Worm (Caenorhabditis elegans) whole organism, early embryonic: ENCODE measurements around the gene dyf-18.

ENCODE experiments used
- B0310.2 ChIP-seq: sonication (generic microtip); optimal IDR thresholded peaks from 2 replicates; lab custom pipeline; 2016; ENCODE audit warnings: mild to moderate bottlenecking, missing genetic modification characterization, missing compliant biosample characterization
- F13C5.2 ChIP-seq: sonication (generic microtip); optimal IDR thresholded peaks from 2 replicates; lab custom pipeline; 2017; ENCODE audit warnings: mild to moderate bottlenecking, missing genetic modification characterization, inconsistent platforms, missing compliant biosample characterization
- aly-1 ChIP-seq: sonication (generic microtip); optimal IDR thresholded peaks from 2 replicates; lab custom pipeline; 2016; ENCODE audit warnings: missing genetic modification characterization, missing compliant biosample characterization
- ama-1 ChIP-seq: fragments of 150-350 bp; optimal IDR thresholded peaks from 2 replicates; lab custom pipeline; 2014
- ceh-13 ChIP-seq: fragments of 200-800 bp; sonication (Bioruptor generic); optimal IDR thresholded peaks from 2 replicates; lab custom pipeline; 2018; ENCODE audit warnings: mild to moderate bottlenecking, missing genetic modification characterization, missing compliant biosample characterization
- ceh-36 ChIP-seq: sonication (generic microtip); optimal IDR thresholded peaks from 2 replicates; lab custom pipeline; 2016; ENCODE audit warnings: missing genetic modification characterization, inconsistent platforms, missing compliant biosample characterization
- ets-7 ChIP-seq: sonication (generic microtip); optimal IDR thresholded peaks from 2 replicates; lab custom pipeline; 2016; ENCODE audit warnings: missing genotype, missing genetic modification characterization, missing compliant biosample characterization
- flt-1 ChIP-seq: fragments of 200-800 bp; sonication (Bioruptor generic); IDR thresholded peaks from 2 replicates; pipeline ENCODE4 v1.3.6; 2022; ENCODE audit warnings: missing genetic modification characterization, missing compliant biosample characterization
- hmbx-1 ChIP-seq: sonication (generic microtip); optimal IDR thresholded peaks from 2 replicates; lab custom pipeline; 2016; ENCODE audit warnings: mild to moderate bottlenecking, missing genetic modification characterization, missing compliant biosample characterization
- hmg-4 ChIP-seq: fragments of 200-800 bp; sonication (Bioruptor generic); optimal IDR thresholded peaks from 2 replicates; lab custom pipeline; 2018; ENCODE audit warnings: mild to moderate bottlenecking, missing genetic modification characterization, missing compliant biosample characterization
- hnd-1 ChIP-seq: sonication (generic microtip); optimal IDR thresholded peaks from 2 replicates; lab custom pipeline; 2016; ENCODE audit warnings: missing genetic modification characterization, missing compliant biosample characterization
- pes-1 ChIP-seq: fragments of 200-800 bp; sonication (Bioruptor generic); IDR thresholded peaks from 2 replicates; pipeline ENCODE4 v1.3.6; 2022; ENCODE audit warnings: missing genetic modification reagents, missing genetic modification characterization, missing compliant biosample characterization
- scrt-1 ChIP-seq: fragments of 200-800 bp; sonication (Bioruptor generic); IDR thresholded peaks from 2 replicates; pipeline ENCODE4 v1.3.6; 2022; ENCODE audit warnings: missing genetic modification characterization, missing compliant biosample characterization
- sea-1 ChIP-seq: fragments of 200-800 bp; sonication (Bioruptor generic); conservative IDR thresholded peaks from 2 replicates; pipeline ENCODE4 v1.3.6; 2022; ENCODE audit warnings: missing genetic modification characterization, missing compliant biosample characterization
- tbx-11 ChIP-seq: fragments of 200-800 bp; sonication (Bioruptor generic); IDR thresholded peaks from 2 replicates; pipeline ENCODE4 v1.3.6; 2022; ENCODE audit warnings: missing genetic modification characterization, missing compliant biosample characterization
- tbx-37 ChIP-seq: fragments of 200-800 bp; sonication (Bioruptor generic); conservative IDR thresholded peaks from 2 replicates; pipeline ENCODE4 v1.3.6; 2022; ENCODE audit warnings: missing genetic modification reagents, missing genetic modification characterization, missing compliant biosample characterization
- tra-4 ChIP-seq: sonication (generic microtip); optimal IDR thresholded peaks from 2 replicates; lab custom pipeline; 2017; ENCODE audit warnings: missing genetic modification characterization, missing compliant biosample characterization

The dyf-18 gene

ce11 chrIV:11782846-11783245 lies 18.1 kb downstream of the dyf-18 start:
- no peak for TF ChIP-seq tbx-37 (GFP tag; lab: Robert Waterston, UW)

ce11 chrIV:11779028-11779427 lies 21.9 kb downstream of the dyf-18 start, which contains the start of gene lpr-2:
Gene lpr-2, plus strand, starts transcription at chrIV:11779216.
- TF ChIP-seq hnd-1 (tag; lab: Kevin White, UChicago) (no peak), sea-1 (GFP tag; lab: Robert Waterston, UW) (no peak), tbx-11 (GFP tag; lab: Robert Waterston, UW) (no peak), ama-1 (lab: Kevin White, UChicago) (no peak), tbx-37 (GFP tag; lab: Robert Waterston, UW) (no peak), tra-4 (no peak), F13C5.2 (tag; lab: Kevin White, UChicago) (no peak), ets-7 (tag; lab: Kevin White, UChicago) (no peak), ceh-13 (no peak), scrt-1 (GFP tag; lab: Robert Waterston, UW) (no peak), B0310.2 (no peak), aly-1 (tag; lab: Kevin White, UChicago) (no peak), hmbx-1 (tag; lab: Kevin White, UChicago) (no peak)

ce11 chrIV:11776968-11777467 lies 24.0 kb downstream of the dyf-18 start:
- TF ChIP-seq hnd-1 (tag; lab: Kevin White, UChicago), result no peak

ce11 chrIV:11773692-11774225 lies 27.2 kb downstream of the dyf-18 start, which contains the start of gene lips-5:
Gene lips-5, minus strand, starts transcription at chrIV:11773742.
- no peak for TF ChIP-seq scrt-1 (GFP tag; lab: Robert Waterston, UW)
- no peak for TF ChIP-seq pes-1 (GFP tag; lab: Robert Waterston, UW)
- no peak for TF ChIP-seq ceh-13
- TF ChIP-seq hmg-4 (GFP tag; lab: Kevin White, UChicago), result no peak
- TF ChIP-seq sea-1 (GFP tag; lab: Robert Waterston, UW), result no peak
- TF ChIP-seq hmbx-1 (tag; lab: Kevin White, UChicago), result no peak
- no peak for TF ChIP-seq F13C5.2 (tag; lab: Kevin White, UChicago)
- TF ChIP-seq tbx-11 (GFP tag; lab: Robert Waterston, UW), result no peak
- no peak for TF ChIP-seq flt-1 (GFP tag; lab: Robert Waterston, UW)
- TF ChIP-seq ama-1 (lab: Kevin White, UChicago), result no peak
- TF ChIP-seq aly-1 (tag; lab: Kevin White, UChicago), result no peak
- TF ChIP-seq tbx-37 (GFP tag; lab: Robert Waterston, UW), result no peak
- TF ChIP-seq tra-4, result no peak
- no peak for TF ChIP-seq ceh-36 (tag; lab: Kevin White, UChicago)

ce11 chrIV:11772119-11772518 lies 28.9 kb downstream of the dyf-18 start:
- TF ChIP-seq scrt-1 (GFP tag; lab: Robert Waterston, UW), result no peak
- TF ChIP-seq tbx-11 (GFP tag; lab: Robert Waterston, UW), result no peak
- no peak for TF ChIP-seq hmbx-1 (tag; lab: Kevin White, UChicago)
- no peak for TF ChIP-seq ama-1 (lab: Kevin White, UChicago)
- TF ChIP-seq aly-1 (tag; lab: Kevin White, UChicago), result no peak
- TF ChIP-seq pes-1 (GFP tag; lab: Robert Waterston, UW), result no peak
- TF ChIP-seq ets-7 (tag; lab: Kevin White, UChicago), result no peak
- TF ChIP-seq hnd-1 (tag; lab: Kevin White, UChicago), result no peak
- no peak for TF ChIP-seq F13C5.2 (tag; lab: Kevin White, UChicago)
- no peak for TF ChIP-seq flt-1 (GFP tag; lab: Robert Waterston, UW)
- TF ChIP-seq B0310.2, result no peak
- TF ChIP-seq ceh-36 (tag; lab: Kevin White, UChicago), result no peak
- no peak for TF ChIP-seq tbx-37 (GFP tag; lab: Robert Waterston, UW)
- no peak for TF ChIP-seq hmg-4 (GFP tag; lab: Kevin White, UChicago)
- no peak for TF ChIP-seq sea-1 (GFP tag; lab: Robert Waterston, UW)
- no peak for TF ChIP-seq ceh-13
- no peak for TF ChIP-seq tra-4

- no peak for TF ChIP-seq aly-1 (tag; lab: Kevin White, UChicago)
- no peak for TF ChIP-seq flt-1 (GFP tag; lab: Robert Waterston, UW)
- TF ChIP-seq hnd-1 (tag; lab: Kevin White, UChicago), result no peak
- no peak for TF ChIP-seq ama-1 (lab: Kevin White, UChicago)
- no peak for TF ChIP-seq tbx-37 (GFP tag; lab: Robert Waterston, UW)
- TF ChIP-seq ceh-36 (tag; lab: Kevin White, UChicago), result no peak
- TF ChIP-seq hmg-4 (GFP tag; lab: Kevin White, UChicago), result no peak
- no peak for TF ChIP-seq scrt-1 (GFP tag; lab: Robert Waterston, UW)
- TF ChIP-seq pes-1 (GFP tag; lab: Robert Waterston, UW), result no peak
- no peak for TF ChIP-seq B0310.2
- TF ChIP-seq tbx-11 (GFP tag; lab: Robert Waterston, UW), result no peak
- TF ChIP-seq ets-7 (tag; lab: Kevin White, UChicago), result no peak
- TF ChIP-seq tra-4, result no peak
- no peak for TF ChIP-seq hmbx-1 (tag; lab: Kevin White, UChicago)
- no peak for TF ChIP-seq sea-1 (GFP tag; lab: Robert Waterston, UW)
- no peak for TF ChIP-seq ceh-13
- no peak for TF ChIP-seq F13C5.2 (tag; lab: Kevin White, UChicago)
These were observed 29.9 kb downstream of the dyf-18 start for ce11 chrIV:11771064-11771463.

- TF ChIP-seq tbx-11 (GFP tag; lab: Robert Waterston, UW) (no peak), hmbx-1 (tag; lab: Kevin White, UChicago) (no peak), hnd-1 (tag; lab: Kevin White, UChicago) (no peak), ama-1 (lab: Kevin White, UChicago) (no peak), ceh-13 (no peak), tbx-37 (GFP tag; lab: Robert Waterston, UW) (no peak)
These were observed 31.2 kb downstream of the dyf-18 start for ce11 chrIV:11769769-11770168.
